Worm (Caenorhabditis elegans) whole organism, L2 larva: ENCODE measurements around the gene ZK632.10.

Source experiments
- C34F6.9 ChIP-seq: fragments of 150-350 bp; optimal IDR thresholded peaks from 2 replicates; lab custom pipeline; 2014; ENCODE audit warnings: missing biosample characterization, missing genetic modification characterization
- F13H6.1 ChIP-seq: sonication (generic microtip); optimal IDR thresholded peaks from 2 replicates; lab custom pipeline; 2016; ENCODE audit warnings: missing genetic modification characterization, missing compliant biosample characterization
- Y55F3AM.14 ChIP-seq: fragments of 200-800 bp; sonication (Bioruptor generic); optimal IDR thresholded peaks from 2 replicates; lab custom pipeline; 2018; ENCODE audit warnings: mild to moderate bottlenecking, missing genetic modification characterization, missing compliant biosample characterization
- ZK546.5 ChIP-seq: sonication (generic microtip); optimal IDR thresholded peaks from 2 replicates; lab custom pipeline; 2017; ENCODE audit warnings: missing biosample characterization, missing genetic modification characterization
- aly-2 ChIP-seq: fragments of 150-350 bp; optimal IDR thresholded peaks from 2 replicates; lab custom pipeline; 2014; ENCODE audit warnings: missing biosample characterization, missing genetic modification characterization
- ama-1 ChIP-seq: fragments of 150-350 bp; optimal IDR thresholded peaks from 2 replicates; lab custom pipeline; 2018; ENCODE audit warnings: inconsistent platforms
- blmp-1 ChIP-seq: sonication (generic microtip); optimal IDR thresholded peaks from 2 replicates; lab custom pipeline; 2017; ENCODE audit warnings: missing genetic modification characterization, mild to moderate bottlenecking, missing compliant biosample characterization, antibody characterized with exemption, moderate library complexity; ENCODE audit not compliant: insufficient read depth
- ceh-16 ChIP-seq: fragments of 150-350 bp; optimal IDR thresholded peaks from 2 replicates; lab custom pipeline; 2014; ENCODE audit warnings: missing biosample characterization, missing genetic modification characterization
- crh-2 ChIP-seq: sonication (generic microtip); optimal IDR thresholded peaks from 2 replicates; lab custom pipeline; 2017; ENCODE audit warnings: missing biosample characterization, missing genetic modification characterization
- dmd-4 ChIP-seq: sonication (generic microtip); optimal IDR thresholded peaks from 2 replicates; lab custom pipeline; 2017; ENCODE audit warnings: missing biosample characterization, missing genetic modification characterization
- egl-27 ChIP-seq: sonication (generic microtip); optimal IDR thresholded peaks from 3 replicates; lab custom pipeline; 2017; ENCODE audit warnings: missing biosample characterization, missing genetic modification reagents, missing genetic modification characterization
- elt-1 ChIP-seq: fragments of 150-350 bp; optimal IDR thresholded peaks from 2 replicates; lab custom pipeline; 2014; ENCODE audit warnings: missing biosample characterization, missing genetic modification characterization
- elt-3 ChIP-seq: sonication (generic microtip); optimal IDR thresholded peaks from 2 replicates; lab custom pipeline; 2017; ENCODE audit warnings: missing biosample characterization, missing genetic modification characterization
- fos-1 ChIP-seq: fragments of 150-350 bp; optimal IDR thresholded peaks from 2 replicates; lab custom pipeline; 2014; ENCODE audit warnings: missing biosample characterization, missing genetic modification characterization
- gmeb-1 ChIP-seq: fragments of 150-350 bp; optimal IDR thresholded peaks from 2 replicates; lab custom pipeline; 2014; ENCODE audit warnings: missing biosample characterization, missing genetic modification characterization
- lin-11 ChIP-seq: fragments of 150-350 bp; sonication (generic microtip); optimal IDR thresholded peaks from 2 replicates; lab custom pipeline; 2014; ENCODE audit warnings: missing biosample characterization, missing genetic modification characterization, inconsistent platforms, mixed read lengths
- lin-13 ChIP-seq: fragments of 150-350 bp; optimal IDR thresholded peaks from 2 replicates; lab custom pipeline; 2014; ENCODE audit warnings: missing biosample characterization, missing genetic modification reagents, missing genetic modification characterization
- lin-39 ChIP-seq: fragments of 150-350 bp; optimal IDR thresholded peaks from 2 replicates; lab custom pipeline; 2014; ENCODE audit warnings: missing biosample characterization, missing genetic modification reagents, missing genetic modification characterization
- lsy-2 ChIP-seq, 2 experiments: fragments of 150-350 bp in 1 of 2; sonication (generic microtip) in 1 of 2; optimal IDR thresholded peaks; 2 replicates each; lab custom pipeline; 2014 to 2017; ENCODE audit warnings: missing biosample characterization in 2 of 2, missing genetic modification characterization in 2 of 2
- mab-5 ChIP-seq: fragments of 150-350 bp; optimal IDR thresholded peaks from 2 replicates; lab custom pipeline; 2014; ENCODE audit warnings: missing biosample characterization, missing genetic modification characterization
- mdl-1 ChIP-seq, 2 experiments: fragments of 150-350 bp in 1 of 2; sonication (generic microtip) in 1 of 2; optimal IDR thresholded peaks; 2 replicates each; lab custom pipeline; 2017; ENCODE audit warnings: missing biosample characterization in 2 of 2, missing genetic modification characterization in 2 of 2
- nhr-10 ChIP-seq: sonication (generic microtip); optimal IDR thresholded peaks from 2 replicates; lab custom pipeline; 2017; ENCODE audit warnings: missing biosample characterization, missing genetic modification characterization
- nhr-12 ChIP-seq: fragments of 150-350 bp; optimal IDR thresholded peaks from 2 replicates; lab custom pipeline; 2014; ENCODE audit warnings: missing biosample characterization, missing genetic modification characterization
- nhr-129 ChIP-seq: fragments of 150-350 bp; optimal IDR thresholded peaks from 2 replicates; lab custom pipeline; 2014; ENCODE audit warnings: missing biosample characterization, missing genetic modification characterization
- nhr-21 ChIP-seq: fragments of 150-350 bp; optimal IDR thresholded peaks from 2 replicates; lab custom pipeline; 2014; ENCODE audit warnings: missing biosample characterization, missing genetic modification characterization
- nhr-237 ChIP-seq: fragments of 150-350 bp; optimal IDR thresholded peaks from 2 replicates; lab custom pipeline; 2014; ENCODE audit warnings: missing biosample characterization, missing genetic modification characterization
- nhr-25 ChIP-seq: fragments of 150-350 bp; sonication (generic microtip); optimal IDR thresholded peaks from 3 replicates; lab custom pipeline; 2014; ENCODE audit warnings: missing biosample characterization, missing genetic modification characterization
- peb-1 ChIP-seq: fragments of 150-350 bp; optimal IDR thresholded peaks from 2 replicates; lab custom pipeline; 2014; ENCODE audit warnings: missing biosample characterization, missing genetic modification characterization
- sem-4 ChIP-seq: fragments of 150-350 bp; optimal IDR thresholded peaks from 2 replicates; lab custom pipeline; 2014; ENCODE audit warnings: missing biosample characterization, missing genetic modification reagents, missing genetic modification characterization
- skn-1 ChIP-seq: sonication (generic microtip); optimal IDR thresholded peaks from 2 replicates; lab custom pipeline; 2017; ENCODE audit warnings: missing biosample characterization, missing genetic modification characterization
- sma-3 ChIP-seq: sonication (generic microtip); optimal IDR thresholded peaks from 2 replicates; lab custom pipeline; 2016; ENCODE audit warnings: missing genetic modification reagents, missing genetic modification characterization, missing compliant biosample characterization
- sma-9 ChIP-seq, 2 experiments: fragments of 150-350 bp in 1 of 2; sonication (generic microtip) in 1 of 2; optimal IDR thresholded peaks; 2 replicates each; lab custom pipeline; 2014 to 2016; ENCODE audit warnings: missing genetic modification characterization in 2 of 2, mild to moderate bottlenecking in 1 of 2, missing biosample characterization in 1 of 2, missing compliant biosample characterization in 1 of 2, missing genetic modification reagents in 1 of 2, moderate library complexity in 1 of 2
- unc-39 ChIP-seq: fragments of 150-350 bp; optimal IDR thresholded peaks from 2 replicates; lab custom pipeline; 2014; ENCODE audit warnings: missing biosample characterization, missing genetic modification characterization
- unc-55 ChIP-seq: fragments of 150-350 bp; sonication (generic microtip); optimal IDR thresholded peaks from 3 replicates; lab custom pipeline; 2014; ENCODE audit warnings: missing biosample characterization, missing genetic modification reagents, missing genetic modification characterization
- unc-62 ChIP-seq: fragments of 150-350 bp; optimal IDR thresholded peaks from 2 replicates; lab custom pipeline; 2014; ENCODE audit warnings: missing biosample characterization, missing genetic modification reagents, missing genetic modification characterization
- zag-1 ChIP-seq: fragments of 150-350 bp; optimal IDR thresholded peaks from 2 replicates; lab custom pipeline; 2014; ENCODE audit warnings: missing biosample characterization, missing genetic modification characterization
- ztf-1 ChIP-seq: fragments of 200-800 bp; sonication (Bioruptor generic); conservative IDR thresholded peaks from 2 replicates; pipeline ENCODE4 v1.3.6; 2022; ENCODE audit warnings: missing genetic modification characterization, missing compliant biosample characterization
- ztf-11 ChIP-seq: sonication (generic microtip); optimal IDR thresholded peaks from 2 replicates; lab custom pipeline; 2017; ENCODE audit warnings: missing biosample characterization, missing genetic modification characterization
- ztf-4 ChIP-seq: fragments of 150-350 bp; optimal IDR thresholded peaks from 2 replicates; lab custom pipeline; 2014; ENCODE audit warnings: missing biosample characterization, missing genetic modification characterization

Gene ZK632.10

DNA sequence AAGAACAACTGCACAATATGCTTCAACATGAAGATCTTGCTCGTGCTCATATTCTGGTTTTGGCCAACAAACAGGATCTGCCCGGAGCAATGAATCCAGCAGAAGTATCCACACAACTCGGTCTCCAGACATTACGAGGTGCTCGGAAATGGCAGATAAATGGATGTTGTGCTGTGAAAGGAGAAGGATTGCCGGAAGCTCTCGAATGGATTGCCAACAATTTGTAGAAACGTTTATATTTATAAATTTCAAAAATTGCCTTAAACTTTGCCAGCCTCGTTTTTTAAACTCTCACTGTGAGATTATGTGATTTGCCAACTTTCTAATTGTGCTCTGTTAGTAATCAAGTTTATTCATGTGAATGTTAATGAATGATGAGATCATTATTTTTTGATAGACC, 3.8 kb downstream of the ZK632.10 start:
- no peak for TF ChIP-seq ZK546.5 (tag; lab: Kevin White, UChicago)
- TF ChIP-seq mab-5 (tag; lab: Kevin White, UChicago): no peak
- TF ChIP-seq elt-3 (tag; lab: Kevin White, UChicago): no peak
- no peak for TF ChIP-seq sem-4 (tag; lab: Kevin White, UChicago)
- TF ChIP-seq nhr-12 (tag; lab: Kevin White, UChicago): no peak
- no peak for TF ChIP-seq C34F6.9 (tag; lab: Kevin White, UChicago)
- TF ChIP-seq ceh-16: no peak
- no peak for TF ChIP-seq nhr-237 (tag; lab: Kevin White, UChicago)
- TF ChIP-seq nhr-25 (tag; lab: Kevin White, UChicago): no peak
- TF ChIP-seq nhr-10: no peak
- no peak for TF ChIP-seq sma-3
- TF ChIP-seq lsy-2 (tag; optimal IDR thresholded peaks at IDR 0.05; lab: Kevin White, UChicago): no peak
- no peak for TF ChIP-seq lin-39 (tag; lab: Kevin White, UChicago)

DNA sequence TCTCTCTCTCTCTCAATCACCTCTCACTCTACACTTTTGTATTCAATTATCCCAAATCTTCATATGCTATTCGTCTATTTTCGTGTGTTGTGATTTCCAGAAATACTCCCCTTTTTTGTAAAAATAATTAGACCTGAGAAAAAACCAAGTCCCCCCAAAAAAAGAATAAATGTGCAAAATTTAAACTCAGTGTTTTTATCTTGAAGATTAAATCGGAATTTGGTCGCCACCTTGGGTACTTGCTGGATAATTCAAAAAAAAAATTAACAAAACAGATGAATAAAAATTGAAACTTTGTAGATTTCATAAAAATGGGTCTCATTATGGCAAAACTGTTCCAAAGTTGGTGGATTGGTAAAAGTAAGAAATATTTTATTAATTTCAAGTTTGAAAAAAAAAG, 4.6 kb downstream of the ZK632.10 start, which contains the start of gene arl-5:
Gene arl-5 (plus strand): TSS at position 301 of the 400 bp plus-strand sequence.
- no peak for TF ChIP-seq F13H6.1
- TF ChIP-seq nhr-12 (tag; lab: Kevin White, UChicago): no peak
- no peak for TF ChIP-seq nhr-21
- no peak for TF ChIP-seq unc-39 (tag; lab: Kevin White, UChicago)
- no peak for TF ChIP-seq dmd-4 (tag; lab: Kevin White, UChicago)
- TF ChIP-seq fos-1 (tag; lab: Kevin White, UChicago): no peak
- no peak for TF ChIP-seq elt-1 (tag; lab: Kevin White, UChicago)
- TF ChIP-seq, all 48 proteins: peak for 0

DNA sequence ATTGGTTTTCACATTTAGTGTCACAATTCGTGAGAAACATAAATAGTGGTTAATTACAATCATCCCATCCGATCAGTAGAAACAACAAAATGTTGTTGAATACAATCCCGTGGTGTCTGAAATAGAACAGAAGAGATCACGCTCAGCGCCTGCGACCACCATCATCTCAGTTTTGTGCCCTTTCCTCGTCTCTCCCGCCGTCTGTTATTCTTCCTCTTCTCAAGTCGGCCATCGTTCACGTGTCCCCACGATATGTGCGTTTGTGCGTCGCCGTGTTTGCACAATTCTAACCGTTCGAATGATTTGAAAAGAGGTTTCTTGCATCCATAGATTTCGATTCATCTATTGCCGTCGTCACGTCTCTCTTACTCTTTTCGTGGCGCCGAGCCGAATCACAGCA, 8.8 kb downstream of the ZK632.10 start, which contains the start of gene panl-3:
Gene panl-3 (plus strand): TSS at position 294 of the 400 bp plus-strand sequence.
- TF ChIP-seq nhr-25 (tag; lab: Kevin White, UChicago) (peak; percentile 67), blmp-1 (tag; lab: Kevin White, UChicago) (peak; percentile 4), lin-11 (tag; lab: Kevin White, UChicago) (peak; percentile 41), aly-2 (tag; lab: Kevin White, UChicago) (no peak), C34F6.9 (tag; lab: Kevin White, UChicago) (peak; percentile 82), F13H6.1 (peak; percentile 55), sma-3 (peak; percentile 72), nhr-21 (peak; percentile 48), crh-2 (peak; percentile 53), sem-4 (tag; lab: Kevin White, UChicago) (peak; percentile 71), gmeb-1 (peak; percentile 65), ztf-1 (no peak), ztf-4 (tag; lab: Kevin White, UChicago) (peak; percentile 0), nhr-237 (tag; lab: Kevin White, UChicago) (no peak), sma-9 (GFP tag; optimal IDR thresholded peaks at IDR 0.05; lab: Kevin White, UChicago) (peak; percentile 42), sma-9 (tag; optimal IDR thresholded peaks at IDR 0.05; lab: Kevin White, UChicago) (no peak), lin-13 (GFP tag; lab: Kevin White, UChicago) (peak; percentile 51), nhr-129 (tag; lab: Kevin White, UChicago) (peak; percentile 91), fos-1 (tag; lab: Kevin White, UChicago) (peak; percentile 12), lsy-2 (tag; optimal IDR thresholded peaks at IDR 0.05; lab: Kevin White, UChicago) (peak; percentile 42 to 75), unc-55 (GFP tag; lab: Kevin White, UChicago) (peak; percentile 56), mdl-1 (tag; optimal IDR thresholded peaks at IDR 0.05; lab: Kevin White, UChicago) (peak in 1 of 2 experiments; percentile 79), skn-1 (tag; lab: Kevin White, UChicago) (no peak), egl-27 (tag; lab: Kevin White, UChicago) (no peak)

DNA sequence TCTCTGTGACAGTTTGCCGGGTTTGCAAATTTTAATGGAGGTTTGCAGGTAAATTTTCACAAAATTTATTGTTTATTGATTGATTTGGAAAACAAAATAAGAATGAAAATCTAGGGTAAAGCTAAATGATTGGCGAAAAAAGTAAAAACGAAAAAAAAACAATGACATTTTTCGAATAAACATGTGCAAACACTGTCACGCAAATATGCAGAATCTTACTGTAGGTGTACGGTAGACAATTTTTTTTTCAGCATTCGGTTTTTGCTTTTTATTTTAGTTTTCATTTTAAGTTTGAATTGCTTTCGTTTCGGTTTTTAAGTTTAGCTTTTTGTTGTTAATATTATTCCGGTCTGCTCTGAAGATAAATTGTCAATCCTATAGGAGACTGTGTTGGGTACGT, 9.6 kb downstream of the ZK632.10 start:
- TF ChIP-seq nhr-10 (no peak), lsy-2 (tag; optimal IDR thresholded peaks at IDR 0.05; lab: Kevin White, UChicago) (peak in 1 of 2 experiments; percentile 70), lin-11 (tag; lab: Kevin White, UChicago) (no peak)

DNA sequence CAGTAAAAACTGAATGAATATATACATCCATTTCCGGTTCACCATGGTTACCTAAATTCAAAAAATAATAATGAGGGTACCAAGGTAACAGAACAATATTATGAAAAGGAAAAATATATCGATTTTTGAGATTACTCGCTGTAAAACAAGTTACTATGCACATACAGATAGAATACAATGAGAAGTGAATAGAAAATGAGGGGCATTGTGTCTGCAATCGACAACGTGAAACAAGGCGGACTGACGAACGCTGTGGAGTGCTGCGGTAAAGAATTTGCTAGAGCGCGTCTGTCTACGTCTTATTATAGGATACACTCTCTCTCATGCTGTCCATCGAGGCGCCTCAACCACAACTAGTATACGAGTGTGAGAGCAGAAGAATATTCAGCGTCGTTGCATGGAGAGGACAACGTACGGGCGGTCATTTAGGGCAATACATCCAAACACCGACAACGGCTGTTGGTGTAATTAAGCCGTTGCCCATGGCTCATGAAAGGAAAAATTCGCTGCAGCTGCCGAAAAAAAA, 10.4 kb downstream of the ZK632.10 start, which contains the start of gene cnx-1:
Gene cnx-1 (minus strand): TSS at position 51 of the 526 bp plus-strand sequence.
- TF ChIP-seq crh-2 (peak; percentile 10), ama-1 (lab: Kevin White, UChicago) (peak; percentile 31), blmp-1 (tag; lab: Kevin White, UChicago) (no peak), sma-3 (no peak), lin-11 (tag; lab: Kevin White, UChicago) (peak; percentile 34), nhr-10 (no peak), Y55F3AM.14 (no peak), mab-5 (tag; lab: Kevin White, UChicago) (no peak), ZK546.5 (tag; lab: Kevin White, UChicago) (no peak), mdl-1 (tag; optimal IDR thresholded peaks at IDR 0.05; lab: Kevin White, UChicago) (no peak), lsy-2 (tag; optimal IDR thresholded peaks at IDR 0.05; lab: Kevin White, UChicago) (peak; percentile 11), elt-1 (tag; lab: Kevin White, UChicago) (no peak), ceh-16 (no peak), unc-55 (GFP tag; lab: Kevin White, UChicago) (peak; percentile 49), zag-1 (tag; lab: Kevin White, UChicago) (no peak), fos-1 (tag; lab: Kevin White, UChicago) (no peak), unc-62 (GFP tag; lab: Kevin White, UChicago) (no peak), skn-1 (tag; lab: Kevin White, UChicago) (no peak), peb-1 (tag; lab: Kevin White, UChicago) (no peak), gmeb-1 (no peak), unc-39 (tag; lab: Kevin White, UChicago) (no peak), dmd-4 (tag; lab: Kevin White, UChicago) (no peak), ztf-4 (tag; lab: Kevin White, UChicago) (peak; percentile 21), ztf-11 (no peak), nhr-25 (tag; lab: Kevin White, UChicago) (no peak), C34F6.9 (tag; lab: Kevin White, UChicago) (peak; percentile 51), F13H6.1 (peak; percentile 1), nhr-12 (tag; lab: Kevin White, UChicago) (no peak)
